Worm (Caenorhabditis elegans): ENCODE data around the gene rps-12.

ce11 chrIII:5722550-5722949 lies 43.5 kb downstream of the rps-12 start, which contains the start of gene wrm-1:
- TF ChIP-seq W03F9.2 (tag; optimal IDR thresholded peaks at IDR 0.05) (no peak), him-1 (tag; optimal IDR thresholded peaks at IDR 0.05) (no peak)
